Fruit fly (Drosophila melanogaster) whole organism: Measurements from ENCODE around the gene ey.

Experiments used
- CG8478 ChIP-seq: fragments of >200 bp; optimal IDR thresholded peaks from 2 replicates; lab custom pipeline; 2018; ENCODE audit warnings: inconsistent platforms
- Dll ChIP-seq: fragments of >200 bp; optimal IDR thresholded peaks from 2 replicates; lab custom pipeline; 2017
- EcR ChIP-seq, 2 experiments: fragments of >200 bp; optimal IDR thresholded peaks; 2 replicates each; lab custom pipeline; 2017; ENCODE audit warnings: missing biosample characterization in 2 of 2, missing genetic modification characterization in 2 of 2, missing genetic modification reagents in 2 of 2
- pan ChIP-seq: fragments of >200 bp; optimal IDR thresholded peaks from 2 replicates; lab custom pipeline; 2017
- psq ChIP-seq: fragments of >200 bp; optimal IDR thresholded peaks from 2 replicates; lab custom pipeline; 2017
- usp ChIP-seq: fragments of >200 bp; optimal IDR thresholded peaks from 2 replicates; lab custom pipeline; 2017; ENCODE audit warnings: missing biosample characterization, missing genetic modification characterization, mixed read lengths

DNA sequence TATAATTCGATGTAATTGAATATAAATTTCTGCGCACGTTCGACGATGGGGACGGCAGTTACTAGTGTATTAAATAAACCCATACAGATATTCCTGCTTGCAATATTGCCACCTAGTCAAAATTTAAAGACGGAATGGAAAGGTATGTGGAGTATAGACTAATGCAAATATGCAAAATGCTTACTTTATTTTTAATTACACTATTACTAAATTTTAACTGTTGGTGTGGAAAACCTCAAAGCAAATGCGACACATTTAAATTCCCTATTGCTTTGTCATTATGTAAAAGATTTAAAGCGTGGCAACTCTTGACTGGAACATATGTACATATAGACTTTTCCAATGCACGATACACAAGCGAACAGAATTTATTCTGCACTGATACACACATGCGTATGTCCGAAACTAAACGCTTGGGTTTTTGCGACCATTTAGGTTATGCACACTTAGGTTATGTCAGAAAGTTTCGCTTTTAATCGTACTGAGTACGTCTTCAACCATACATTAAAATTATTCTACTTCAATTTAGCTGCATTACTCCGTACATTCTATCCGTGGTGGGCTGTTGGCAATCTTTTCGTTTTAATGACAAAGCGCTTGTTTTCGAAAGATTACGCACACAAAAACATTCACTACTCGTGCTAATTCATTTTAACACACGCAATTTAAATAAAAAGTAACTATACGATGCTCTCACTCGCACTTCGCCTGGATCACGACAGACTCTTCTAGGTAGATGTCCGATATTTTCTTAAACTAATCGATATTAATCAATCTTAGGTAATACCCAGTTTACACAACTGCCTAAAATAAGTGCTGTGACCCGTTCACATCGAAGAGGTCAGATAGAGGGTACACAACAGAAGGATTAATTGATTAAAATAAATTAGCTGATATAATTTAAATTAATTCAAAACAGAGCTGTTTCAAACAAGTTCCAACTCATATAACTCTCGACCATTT lies 37.3 kb upstream of the ey start, which contains the start of gene gw:
- no peak for TF ChIP-seq Dll (lab: Kevin White, UChicago)
- no peak for TF ChIP-seq EcR (GFP tag; optimal IDR thresholded peaks at IDR 0.05; lab: Kevin White, UChicago)
- TF ChIP-seq CG8478: no peak
- no peak for TF ChIP-seq pan (lab: Kevin White, UChicago)
- no peak for TF ChIP-seq usp (GFP tag; lab: Kevin White, UChicago)
- TF ChIP-seq psq: no peak
